Fruit fly (Drosophila melanogaster) S2 (cell line): ENCODE measurements around the gene CG10077.

Experiments used
- CG8478 ChIP-seq: fragments of >200 bp; optimal IDR thresholded peaks from 2 replicates; lab custom pipeline; 2018
- CTCF ChIP-seq, 2 experiments: fragments of >200 bp; optimal IDR thresholded peaks; 2 replicates each; lab custom pipeline; 2018

DNA sequence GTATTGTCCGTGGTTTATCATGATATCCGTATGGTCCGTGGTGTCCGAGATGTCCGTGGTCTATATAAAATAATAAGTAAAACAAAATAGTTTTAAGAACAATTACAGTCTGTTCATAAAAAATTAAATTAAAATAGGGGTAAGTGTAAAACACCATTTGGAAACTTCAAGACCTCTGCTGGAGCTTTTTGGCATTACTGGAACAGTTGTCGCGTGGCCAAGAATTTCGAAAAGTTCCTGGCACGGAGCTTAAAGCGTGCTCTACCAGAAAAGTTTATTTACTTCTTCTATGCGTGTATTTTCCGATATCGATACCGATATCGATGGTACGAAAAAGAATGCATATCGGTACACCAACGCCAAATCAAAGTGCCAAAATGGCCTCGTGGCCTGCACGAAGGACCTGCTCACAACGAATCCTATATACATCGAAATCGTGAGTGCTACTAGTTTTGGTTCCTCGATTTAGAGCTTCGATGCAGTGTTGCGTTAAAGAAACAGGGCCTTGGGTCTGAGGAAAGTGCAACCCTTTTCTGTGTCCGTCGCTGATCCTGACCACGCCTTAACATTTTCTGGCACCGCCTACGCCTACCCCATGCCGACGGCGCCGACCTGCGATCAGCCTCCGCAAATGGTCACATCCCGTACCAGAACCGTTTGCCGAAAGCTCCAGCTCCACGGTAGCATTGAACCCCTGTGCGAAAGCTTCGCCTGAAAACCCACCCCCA is 13.4 kb downstream of the CG10077 start:
- TF ChIP-seq CG8478: no peak
- TF ChIP-seq CTCF (optimal IDR thresholded peaks at IDR 0.05; lab: Kevin White, UChicago): peak in 1 of 2 experiments; percentile 31
